Fruit fly (Drosophila melanogaster) whole organism, pupa: ENCODE results near the gene CG34435.

ENCODE experiments used
- CG10348 ChIP-seq: fragments of 200-800 bp; sonication (Bioruptor generic); IDR thresholded peaks from 2 replicates; pipeline ENCODE4 v1.3.6; 2022; ENCODE audit warnings: missing biosample characterization, missing genetic modification characterization
- D1 ChIP-seq: fragments of 200-800 bp; sonication (Bioruptor generic); optimal IDR thresholded peaks from 2 replicates; lab custom pipeline; 2018; ENCODE audit warnings: missing biosample characterization, mild to moderate bottlenecking, missing genetic modification characterization, moderate library complexity

DNA sequence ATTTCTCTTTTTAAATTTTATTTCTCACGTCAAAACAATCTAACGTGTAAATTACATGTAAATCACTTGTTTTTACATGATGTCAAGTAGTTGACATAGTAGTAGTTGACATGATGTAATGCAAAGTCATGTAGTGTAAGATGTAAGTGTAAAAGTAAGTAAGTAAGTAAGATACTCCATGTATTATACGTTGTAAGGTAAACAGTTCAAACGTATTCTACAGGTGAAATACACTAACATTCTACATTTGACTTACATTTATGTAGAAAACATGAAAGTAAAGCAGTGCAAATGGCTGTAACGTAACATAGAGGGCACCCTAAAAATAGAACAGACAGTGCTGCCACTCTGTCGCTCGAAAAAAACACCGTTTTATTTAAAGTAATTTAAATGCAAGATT lies 1.3 kb downstream of the CG34435 start:
- peak; percentile 26 for TF ChIP-seq D1
- TF ChIP-seq CG10348 (GFP tag; lab: Robert Waterston, UW): no peak
